Worm (Caenorhabditis elegans) whole organism, midembryonic: ENCODE results near the gene Y105C5A.10.

ENCODE experiments used
- T22C8.4 ChIP-seq: fragments of 200-800 bp; sonication (Bioruptor generic); IDR thresholded peaks from 2 replicates; pipeline ENCODE4 v1.3.6; 2022; ENCODE audit warnings: missing genetic modification characterization, missing compliant biosample characterization
- klf-2 ChIP-seq: fragments of 200-800 bp; sonication (Bioruptor generic); conservative IDR thresholded peaks from 2 replicates; pipeline ENCODE4 v1.3.6; 2022; ENCODE audit warnings: missing genetic modification reagents, missing genetic modification characterization, missing compliant biosample characterization
- tab-1 ChIP-seq: fragments of 200-800 bp; sonication (Bioruptor generic); IDR thresholded peaks from 2 replicates; pipeline ENCODE4 v1.3.6; 2022; ENCODE audit warnings: missing genetic modification characterization, missing compliant biosample characterization
- ztf-23 ChIP-seq: fragments of 200-800 bp; sonication (Bioruptor generic); IDR thresholded peaks from 2 replicates; pipeline ENCODE4 v1.3.6; 2022; ENCODE audit warnings: missing genetic modification reagents, missing genetic modification characterization, missing compliant biosample characterization

DNA sequence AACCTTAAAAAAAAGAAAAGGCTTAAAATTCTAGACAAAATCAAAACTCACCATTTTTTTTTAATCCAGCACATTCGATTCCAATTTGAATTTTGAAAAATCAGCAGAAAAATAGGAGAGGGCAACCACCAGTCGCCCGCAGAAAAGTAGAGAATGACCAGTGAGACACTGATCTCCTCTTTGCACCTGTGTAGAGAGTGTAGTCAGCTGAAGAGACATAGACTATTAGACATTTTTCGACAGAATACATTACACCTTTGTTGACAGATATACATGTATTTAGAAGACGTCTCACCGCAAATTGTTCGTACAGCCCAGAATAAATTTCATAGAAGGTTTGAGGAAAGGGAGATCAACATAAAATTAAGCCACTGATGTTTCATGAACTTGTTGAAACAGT is 12.7 kb downstream of the Y105C5A.10 start:
- TF ChIP-seq tab-1 (GFP tag; lab: Robert Waterston, UW) (no peak), T22C8.4 (GFP tag; lab: Robert Waterston, UW) (no peak), klf-2 (GFP tag; lab: Robert Waterston, UW) (no peak), ztf-23 (no peak)
